Worm (Caenorhabditis elegans): ENCODE results near the gene pqn-89.

pqn-89 gene

ce11 chrIV:6554865-6555264, 48.3 kb downstream of the pqn-89 start (continued):
- TF ChIP-seq hlh-30 (tag; optimal IDR thresholded peaks at IDR 0.05; ENCODE audit: insufficient read depth) (peak; percentile 79), mxl-3 (GFP tag; optimal IDR thresholded peaks at IDR 0.05) (peak; percentile 74), hmg-1.1 (GFP tag; IDR thresholded peaks at IDR 0.05) (no peak), madf-9 (GFP tag; conservative IDR thresholded peaks at IDR 0.05) (no peak), unc-130 (GFP tag; optimal IDR thresholded peaks at IDR 0.05) (no peak), nhr-25 (tag; optimal IDR thresholded peaks at IDR 0.05; ENCODE audit: borderline replicate concordance, insufficient read depth) (no peak), ctbp-1 (GFP tag; IDR thresholded peaks at IDR 0.05) (no peak), fos-1 (tag; optimal IDR thresholded peaks at IDR 0.05) (no peak), lin-38 (GFP tag; IDR thresholded peaks at IDR 0.05) (no peak; the same call in 1 of the 2 replicates), sdz-12 (GFP tag; optimal IDR thresholded peaks at IDR 0.05) (no peak), lin-39 (tag; optimal IDR thresholded peaks at IDR 0.05) (no peak), hif-1 (tag; optimal IDR thresholded peaks at IDR 0.05) (no peak), zag-1 (tag; optimal IDR thresholded peaks at IDR 0.05) (no peak), daf-8 (GFP tag; IDR thresholded peaks at IDR 0.05) (no peak), arid-1 (GFP tag; conservative IDR thresholded peaks at IDR 0.05) (no peak), rbr-2 (tag; optimal IDR thresholded peaks at IDR 0.05) (no peak), pha-4 (GFP tag; IDR thresholded peaks at IDR 0.05) (peak; percentile 42; the same call in 1 of the 2 replicates), pha-4 (tag; optimal IDR thresholded peaks at IDR 0.05) (no peak), tag-97 (GFP tag; IDR thresholded peaks at IDR 0.05) (no peak), nhr-6 (tag; optimal IDR thresholded peaks at IDR 0.05) (no peak), ceh-28 (tag; optimal IDR thresholded peaks at IDR 0.05) (no peak), lin-15B (tag; optimal IDR thresholded peaks at IDR 0.05) (no peak), lsy-2 (tag; optimal IDR thresholded peaks at IDR 0.05) (no peak), saeg-2 (GFP tag; IDR thresholded peaks at IDR 0.05) (no peak), Y75B8A.6 (GFP tag; IDR thresholded peaks at IDR 0.05) (no peak), ceh-44 (GFP tag; IDR thresholded peaks at IDR 0.05) (no peak), php-3 (GFP tag; IDR thresholded peaks at IDR 0.05) (peak; percentile 61), duxl-1 (tag; optimal IDR thresholded peaks at IDR 0.05; ENCODE audit: poor library complexity) (no peak), ceh-62 (tag; optimal IDR thresholded peaks at IDR 0.05) (no peak), fkh-10 (GFP tag; optimal IDR thresholded peaks at IDR 0.05) (no peak), aly-2 (tag; optimal IDR thresholded peaks at IDR 0.05) (no peak), attf-4 (tag; optimal IDR thresholded peaks at IDR 0.05) (no peak), ceh-82 (tag; optimal IDR thresholded peaks at IDR 0.05) (no peak), nhr-41 (GFP tag; IDR thresholded peaks at IDR 0.05) (no peak), F49E8.2 (tag; optimal IDR thresholded peaks at IDR 0.05; ENCODE audit: borderline replicate concordance) (no peak), lin-1 (GFP tag; IDR thresholded peaks at IDR 0.05) (peak; percentile 50; the same call in 1 of the 2 replicates), unc-39 (tag; optimal IDR thresholded peaks at IDR 0.05) (no peak), Y48G9A.11 (GFP tag; IDR thresholded peaks at IDR 0.05) (no peak), zip-2 (tag; optimal IDR thresholded peaks at IDR 0.05) (no peak), lin-13 (GFP tag; optimal IDR thresholded peaks at IDR 0.05) (no peak), cey-2 (tag; optimal IDR thresholded peaks at IDR 0.05; ENCODE audit: borderline replicate concordance, insufficient read depth) (no peak), nhr-77 (tag; optimal IDR thresholded peaks at IDR 0.05) (peak; percentile 59), lim-7 (GFP tag; IDR thresholded peaks at IDR 0.05) (no peak), set-16 (GFP tag; IDR thresholded peaks at IDR 0.05) (no peak), F10B5.3 (tag; optimal IDR thresholded peaks at IDR 0.05) (no peak), D1046.2 (GFP tag; IDR thresholded peaks at IDR 0.05) (no peak), nhr-11 (tag; optimal IDR thresholded peaks at IDR 0.05) (no peak), snpc-1.2 (GFP tag; IDR thresholded peaks at IDR 0.05) (no peak), Y5F2A.4 (GFP tag; optimal IDR thresholded peaks at IDR 0.05) (no peak), egl-27 (tag; optimal IDR thresholded peaks at IDR 0.05) (no peak), F44E2.7 (GFP tag; IDR thresholded peaks at IDR 0.05) (no peak), T26A8.4 (GFP tag; IDR thresholded peaks at IDR 0.05) (no peak)
